Worm (Caenorhabditis elegans): ENCODE measurements around the gene D2085.7.

Gene D2085.7

ce11 chrII:8623396-8623795 is 17.8 kb upstream of the D2085.7 start, which contains the start of gene T22C8.4:
T22C8.4 (minus strand) TSS chrII:8623496.
- no peak for TF ChIP-seq unc-62 (GFP tag; optimal IDR thresholded peaks at IDR 0.05)

DNA sequence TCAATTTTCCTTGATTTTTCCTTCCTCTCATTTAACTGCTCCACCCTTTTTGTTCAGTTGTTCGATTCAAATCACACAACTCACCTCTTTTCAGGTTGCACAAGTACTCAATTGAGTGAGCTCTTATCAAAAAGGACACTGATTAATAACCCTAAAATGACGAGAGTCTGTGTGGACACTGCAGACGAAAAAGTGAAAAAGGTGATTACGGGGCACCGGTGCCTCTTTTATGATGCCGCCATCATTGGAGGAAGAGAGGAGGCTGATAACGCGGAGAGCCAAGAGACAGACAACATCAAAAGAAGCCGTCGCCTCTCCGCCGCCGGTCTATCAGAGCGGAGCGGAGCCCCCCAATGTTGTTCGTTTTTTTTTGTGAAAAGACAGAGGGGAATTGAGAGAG is 16.0 kb upstream of the D2085.7 start, which contains the start of gene sptf-2:
TSS of gene sptf-2 (plus strand) at position 297 of the 400 bp plus-strand sequence.
- no peak for TF ChIP-seq unc-62 (GFP tag; optimal IDR thresholded peaks at IDR 0.05)

ce11 chrII:8626598-8626997 is 14.6 kb upstream of the D2085.7 start:
- TF ChIP-seq unc-62 (GFP tag; optimal IDR thresholded peaks at IDR 0.05) = no peak

DNA sequence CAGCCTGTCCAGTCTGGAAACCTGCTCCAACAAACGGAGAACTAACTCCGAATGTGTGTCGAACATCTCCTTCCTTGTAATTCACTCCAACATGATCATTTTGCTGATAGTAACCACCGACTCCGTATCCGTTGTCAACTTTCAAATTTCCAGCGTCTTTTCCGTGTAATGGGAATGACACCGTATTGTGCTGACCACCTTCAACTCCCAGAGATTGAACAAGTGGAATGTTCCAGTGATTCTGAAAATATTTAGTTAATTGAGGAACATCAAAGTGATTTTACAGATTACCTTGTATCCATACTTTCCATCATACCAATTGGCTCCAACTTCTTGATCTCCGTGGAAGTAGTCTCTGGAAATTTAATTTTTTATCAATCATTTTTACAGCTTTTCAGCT is 13.3 kb upstream of the D2085.7 start:
- TF ChIP-seq unc-62 (GFP tag; optimal IDR thresholded peaks at IDR 0.05) = no peak

DNA sequence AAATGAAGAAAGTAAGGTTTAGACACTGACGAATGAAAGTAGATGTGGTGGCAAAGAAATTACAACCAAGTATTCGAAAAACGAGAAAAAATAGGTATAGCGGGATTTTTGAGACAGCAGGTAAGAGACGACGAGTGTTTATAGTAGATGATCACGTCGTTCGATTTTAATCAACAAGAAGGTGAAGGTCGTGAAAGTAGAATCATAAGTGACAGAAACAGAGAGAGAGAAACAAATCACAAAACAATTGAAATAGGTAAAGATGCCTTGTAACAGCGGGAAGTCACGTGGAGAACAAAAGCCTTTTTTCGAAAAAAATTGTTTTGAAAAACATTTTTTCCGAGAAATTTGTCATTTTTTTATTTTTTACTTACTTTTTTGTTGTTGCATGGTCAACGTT is 11.1 kb upstream of the D2085.7 start, which contains the start of gene T22C8.6:
TSS of gene T22C8.6 (minus strand) at position 194 of the 400 bp plus-strand sequence.
- no peak for TF ChIP-seq unc-62 (GFP tag; optimal IDR thresholded peaks at IDR 0.05)

DNA sequence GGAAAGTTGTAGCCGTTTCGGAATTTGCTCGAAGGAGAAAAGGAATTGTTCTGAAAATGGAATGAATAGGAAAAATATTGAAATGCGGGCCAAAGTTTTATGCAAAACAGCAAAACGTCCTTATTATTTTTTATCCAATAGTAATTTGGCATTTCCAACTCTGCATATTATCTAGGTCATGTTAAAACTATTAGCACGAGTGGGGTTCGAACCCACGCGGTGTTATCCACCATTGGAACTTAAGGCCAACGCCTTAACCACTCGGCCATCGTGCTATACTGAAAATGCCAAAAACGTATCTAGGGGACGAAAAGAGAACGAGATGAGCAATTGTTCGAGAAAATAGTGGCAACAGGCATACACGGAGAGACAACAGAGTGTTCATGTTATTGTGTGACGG is 9.4 kb upstream of the D2085.7 start:
- TF ChIP-seq unc-62 (GFP tag; optimal IDR thresholded peaks at IDR 0.05) = no peak

ce11 chrII:8634386-8634785 is 6.8 kb upstream of the D2085.7 start, which contains the start of gene cutl-12:
cutl-12 (minus strand) TSS chrII:8634486.
- no peak for TF ChIP-seq unc-62 (GFP tag; optimal IDR thresholded peaks at IDR 0.05)

DNA sequence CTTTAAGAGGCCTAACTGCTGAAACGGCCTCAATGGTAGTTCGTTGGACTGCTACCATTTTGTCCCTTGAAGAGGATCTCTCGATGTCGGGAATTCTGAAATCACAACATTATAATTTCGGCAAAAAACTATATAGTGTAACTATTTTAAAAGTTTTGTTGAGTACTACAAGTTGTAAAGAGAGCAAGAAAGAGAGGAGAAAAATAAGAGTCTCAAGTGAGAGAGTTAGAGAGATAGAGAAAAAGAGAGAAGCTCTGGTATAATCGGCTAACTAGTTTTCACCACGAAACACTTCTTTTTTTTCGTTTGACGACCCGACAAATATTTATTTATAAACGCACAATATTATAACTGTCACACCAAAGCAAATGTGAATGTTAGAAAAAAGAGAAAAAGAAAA is 3.6 kb upstream of the D2085.7 start, which contains the start of gene vab-9:
TSS of gene vab-9 (minus strand) at position 101 of the 400 bp plus-strand sequence.
- no peak for TF ChIP-seq unc-62 (GFP tag; optimal IDR thresholded peaks at IDR 0.05)

DNA sequence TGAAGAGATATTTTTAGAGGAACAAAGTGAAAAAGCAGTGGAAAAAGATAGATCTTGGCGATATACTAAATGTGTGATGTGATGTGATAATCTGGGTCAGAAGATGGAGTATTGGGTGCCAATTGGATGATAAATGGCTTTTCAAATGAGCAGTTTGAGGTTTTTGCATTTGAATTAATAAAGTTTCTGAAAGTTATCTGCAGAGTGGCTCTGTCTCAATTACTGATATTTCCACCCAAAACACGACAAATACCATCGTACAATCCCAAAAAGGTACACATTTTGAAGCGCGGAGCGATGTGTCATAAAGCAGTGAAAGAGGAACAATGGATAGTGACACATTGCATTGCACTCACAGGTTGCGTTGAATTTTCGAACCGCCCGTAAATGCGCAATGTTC is 1.6 kb upstream of the D2085.7 start:
- TF ChIP-seq unc-62 (GFP tag; optimal IDR thresholded peaks at IDR 0.05) = no peak

- no peak for TF ChIP-seq unc-62 (GFP tag; optimal IDR thresholded peaks at IDR 0.05)
These were observed 678 bp upstream of the D2085.7 start for ce11 chrII:8640503-8640902.

DNA sequence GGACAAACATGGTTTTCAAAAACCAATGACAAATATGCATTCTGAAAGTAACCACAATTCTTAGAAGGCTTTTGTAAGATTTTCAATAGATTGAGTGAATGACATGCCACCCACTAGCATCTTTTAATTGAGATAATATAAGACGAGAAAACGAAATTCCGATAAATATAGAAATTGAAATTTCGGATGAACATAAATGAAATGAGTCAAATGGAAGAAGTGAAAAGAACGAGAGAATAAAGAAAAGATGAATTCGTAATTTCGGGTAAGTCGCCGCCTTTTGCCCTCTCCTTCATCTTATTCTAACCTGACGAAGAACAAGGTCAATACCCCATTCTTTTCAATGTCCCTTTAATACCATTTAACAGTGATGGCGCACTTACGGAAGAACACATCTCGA is 1.2 kb downstream of the D2085.7 start:
- TF ChIP-seq unc-62 (GFP tag; optimal IDR thresholded peaks at IDR 0.05) = no peak

- no peak for TF ChIP-seq unc-62 (GFP tag; optimal IDR thresholded peaks at IDR 0.05)
These were observed 2.6 kb downstream of the D2085.7 start for ce11 chrII:8643627-8644356.

DNA sequence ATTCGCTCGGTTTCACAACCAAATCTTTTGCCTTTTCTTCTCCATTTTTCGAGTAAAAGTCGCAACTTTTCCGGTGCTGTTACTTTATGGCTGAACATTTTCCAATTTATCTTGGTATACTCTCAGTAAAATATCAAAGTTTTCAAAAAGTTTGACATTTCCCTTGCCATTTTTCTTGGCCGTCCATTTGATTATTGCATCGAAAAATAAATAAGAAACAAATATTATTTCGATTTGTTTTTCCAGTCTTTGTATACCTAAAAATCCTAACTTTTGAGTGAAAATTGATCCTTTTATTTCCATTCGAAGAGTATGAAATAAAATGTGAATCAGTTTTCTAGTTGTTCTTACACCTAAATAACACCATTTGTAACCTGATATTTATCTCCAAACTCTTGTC is 5.3 kb downstream of the D2085.7 start:
- TF ChIP-seq unc-62 (GFP tag; optimal IDR thresholded peaks at IDR 0.05) = no peak

ce11 chrII:8648843-8649242 is 7.7 kb downstream of the D2085.7 start:
- TF ChIP-seq unc-62 (GFP tag; optimal IDR thresholded peaks at IDR 0.05) = no peak

DNA sequence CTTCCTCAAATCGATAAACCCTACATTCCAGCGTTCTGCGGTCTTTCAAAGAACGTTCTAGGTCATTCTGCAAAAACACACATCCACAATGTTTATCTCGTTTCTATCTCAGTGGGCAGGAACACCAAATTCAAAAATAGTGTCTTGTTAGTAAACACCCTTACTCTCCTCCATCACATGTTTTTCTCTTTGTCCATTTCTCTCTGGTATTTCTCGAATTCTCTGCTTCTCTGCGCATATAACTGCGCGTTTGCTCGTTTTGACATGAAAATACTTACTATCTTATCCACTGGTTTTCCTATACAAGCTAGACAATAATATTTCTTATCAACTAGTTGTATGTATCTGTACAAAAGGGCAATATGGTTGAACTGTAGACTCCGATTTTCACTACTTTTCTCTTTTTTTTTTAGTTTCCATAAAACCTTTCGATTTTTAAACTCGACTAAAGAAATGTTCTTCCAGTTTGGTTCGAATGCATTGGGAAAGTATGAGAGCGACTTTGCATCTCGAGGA is 9.5 kb downstream of the D2085.7 start, which contains the start of gene pyr-1:
TSS of gene pyr-1 (plus strand) at position 466 of the 516 bp plus-strand sequence.
- no peak for TF ChIP-seq unc-62 (GFP tag; optimal IDR thresholded peaks at IDR 0.05)

- TF ChIP-seq unc-62 (GFP tag; optimal IDR thresholded peaks at IDR 0.05) = no peak
These were observed 17.7 kb downstream of the D2085.7 start, which contains the start of gene atg-10 for ce11 chrII:8658835-8659234. atg-10 (plus strand) TSS chrII:8659135.

ce11 chrII:8661539-8661938 is 20.4 kb downstream of the D2085.7 start, which contains the start of the genes piga-1 and eif-2Bepsilon:
piga-1 (minus strand) TSS chrII:8661712.
eif-2Bepsilon (plus strand) TSS chrII:8661869.
- no peak for TF ChIP-seq unc-62 (GFP tag; optimal IDR thresholded peaks at IDR 0.05)
